Worm (Caenorhabditis elegans) whole organism, L1 larva: Measurements from ENCODE around the gene fbxa-182.

ENCODE experiments used
- C16A3.4 ChIP-seq: fragments of 150-350 bp; optimal IDR thresholded peaks from 2 replicates; lab custom pipeline; 2014; ENCODE audit warnings: missing biosample characterization, missing genetic modification characterization
- F16B12.6 ChIP-seq: fragments of 150-350 bp; optimal IDR thresholded peaks from 2 replicates; lab custom pipeline; 2014; ENCODE audit warnings: missing biosample characterization, missing genetic modification characterization
- Y116A8C.19 ChIP-seq: sonication (generic microtip); optimal IDR thresholded peaks from 2 replicates; lab custom pipeline; 2016; ENCODE audit warnings: missing compliant biosample characterization, missing genetic modification characterization, borderline replicate concordance
- aha-1 ChIP-seq: fragments of 150-350 bp; optimal IDR thresholded peaks from 2 replicates; lab custom pipeline; 2014; ENCODE audit warnings: missing biosample characterization, missing genetic modification characterization
- aly-2 ChIP-seq: fragments of 150-350 bp; optimal IDR thresholded peaks from 2 replicates; lab custom pipeline; 2014; ENCODE audit warnings: missing biosample characterization, missing genetic modification characterization
- ama-1 ChIP-seq: fragments of 150-350 bp; optimal IDR thresholded peaks from 2 replicates; lab custom pipeline; 2014
- blmp-1 ChIP-seq: fragments of 150-350 bp; optimal IDR thresholded peaks from 2 replicates; lab custom pipeline; 2014; ENCODE audit warnings: missing biosample characterization, missing genetic modification characterization
- ceh-63 ChIP-seq: fragments of 200-800 bp; sonication (Bioruptor generic); optimal IDR thresholded peaks from 2 replicates; lab custom pipeline; 2018; ENCODE audit warnings: mild to moderate bottlenecking, missing genetic modification characterization, missing compliant biosample characterization
- ceh-90 ChIP-seq: sonication (generic microtip); optimal IDR thresholded peaks from 2 replicates; lab custom pipeline; 2016; ENCODE audit warnings: missing genetic modification characterization, missing compliant biosample characterization
- ces-1 ChIP-seq: fragments of 150-350 bp; optimal IDR thresholded peaks from 2 replicates; lab custom pipeline; 2014; ENCODE audit warnings: missing biosample characterization, missing genetic modification reagents, missing genetic modification characterization
- dpl-1 ChIP-seq, 3 experiments: fragments of 150-350 bp in 2 of 3; sonication (generic microtip) in 1 of 3; optimal IDR thresholded peaks; 2 replicates each; lab custom pipeline; 2014 to 2017; ENCODE audit warnings: missing biosample characterization in 3 of 3, missing genetic modification characterization in 3 of 3, missing genetic modification reagents in 3 of 3
- dsc-1 ChIP-seq: sonication (generic microtip); optimal IDR thresholded peaks from 2 replicates; lab custom pipeline; 2016; ENCODE audit warnings: mild to moderate bottlenecking, missing genetic modification characterization, missing compliant biosample characterization
- efl-1 ChIP-seq, 4 experiments: fragments of 150-350 bp; optimal IDR thresholded peaks in 3 of 4; peaks in 1 of 4; 1 replicate in 1 of 4; 2 replicates in 3 of 4; lab custom pipeline; 2014; ENCODE audit warnings: missing biosample characterization in 2 of 4, missing genetic modification characterization in 2 of 4, missing genetic modification reagents in 2 of 4
- elt-2 ChIP-seq: sonication (generic microtip); optimal IDR thresholded peaks from 2 replicates; lab custom pipeline; 2016; ENCODE audit warnings: missing genetic modification characterization, mild to moderate bottlenecking, inconsistent platforms, missing compliant biosample characterization, missing genetic modification reagents
- elt-3 ChIP-seq, 6 experiments: fragments of 150-350 bp in 1 of 6; sonication (generic microtip); optimal IDR thresholded peaks; 2 replicates each; lab custom pipeline; 2017 to 2018; ENCODE audit warnings: missing biosample characterization in 6 of 6, missing genetic modification characterization in 6 of 6, inconsistent platforms in 1 of 6
- ets-5 ChIP-seq: fragments of 200-800 bp; sonication (Bioruptor generic); IDR thresholded peaks from 2 replicates; pipeline ENCODE4 v1.3.6; 2022; ENCODE audit warnings: missing genetic modification characterization, missing compliant biosample characterization
- fkh-4 ChIP-seq: sonication (generic microtip); optimal IDR thresholded peaks from 2 replicates; lab custom pipeline; 2016; ENCODE audit warnings: missing compliant biosample characterization, missing genetic modification characterization, borderline replicate concordance
- fkh-8 ChIP-seq: sonication (generic microtip); optimal IDR thresholded peaks from 2 replicates; lab custom pipeline; 2016; ENCODE audit warnings: mild to moderate bottlenecking, missing genetic modification characterization, missing compliant biosample characterization
- grh-1 ChIP-seq: fragments of 200-800 bp; sonication (Bioruptor generic); IDR thresholded peaks from 2 replicates; pipeline ENCODE4 v1.3.6; 2022; ENCODE audit warnings: missing genetic modification reagents, missing genetic modification characterization, missing compliant biosample characterization
- irx-1 ChIP-seq: sonication (generic microtip); optimal IDR thresholded peaks from 2 replicates; lab custom pipeline; 2016; ENCODE audit warnings: missing genetic modification characterization, missing compliant biosample characterization
- jun-1 ChIP-seq: fragments of 150-350 bp; optimal IDR thresholded peaks from 2 replicates; lab custom pipeline; 2014; ENCODE audit warnings: missing biosample characterization, missing genetic modification reagents, missing genetic modification characterization
- lin-13 ChIP-seq: fragments of 150-350 bp; optimal IDR thresholded peaks from 2 replicates; lab custom pipeline; 2014; ENCODE audit warnings: missing biosample characterization, missing genetic modification reagents, missing genetic modification characterization
- lin-14 ChIP-seq: fragments of 200-800 bp; sonication (Bioruptor generic); optimal IDR thresholded peaks from 2 replicates; lab custom pipeline; 2018; ENCODE audit warnings: mild to moderate bottlenecking, missing genetic modification characterization, moderate library complexity, missing compliant biosample characterization
- lin-15B ChIP-seq: fragments of 150-350 bp; sonication (generic microtip); optimal IDR thresholded peaks from 3 replicates; lab custom pipeline; 2014; ENCODE audit warnings: missing biosample characterization, missing genetic modification characterization
- mdl-1 ChIP-seq, 2 experiments: fragments of 150-350 bp; optimal IDR thresholded peaks; 2 replicates each; lab custom pipeline; 2014 to 2017; ENCODE audit warnings: missing biosample characterization in 2 of 2, missing genetic modification characterization in 2 of 2, inconsistent platforms in 1 of 2
- mef-2 ChIP-seq: fragments of 150-350 bp; optimal IDR thresholded peaks from 2 replicates; lab custom pipeline; 2014; ENCODE audit warnings: missing biosample characterization, missing genetic modification characterization
- nhr-12 ChIP-seq: sonication (generic microtip); optimal IDR thresholded peaks from 2 replicates; lab custom pipeline; 2017; ENCODE audit warnings: missing biosample characterization, missing genetic modification characterization
- nhr-19 ChIP-seq: fragments of 200-800 bp; sonication (Bioruptor generic); conservative IDR thresholded peaks from 2 replicates; pipeline ENCODE4 v1.3.6; 2022; ENCODE audit warnings: missing genetic modification characterization, missing compliant biosample characterization
- nhr-237 ChIP-seq: fragments of 150-350 bp; optimal IDR thresholded peaks from 2 replicates; lab custom pipeline; 2014; ENCODE audit warnings: missing biosample characterization, missing genetic modification characterization
- nhr-76 ChIP-seq: sonication (generic microtip); optimal IDR thresholded peaks from 2 replicates; lab custom pipeline; 2017; ENCODE audit warnings: missing biosample characterization, missing genetic modification characterization
- nhr-77 ChIP-seq: fragments of 150-350 bp; optimal IDR thresholded peaks from 2 replicates; lab custom pipeline; 2014; ENCODE audit warnings: missing biosample characterization, missing genetic modification characterization
- nhr-84 ChIP-seq: sonication (generic microtip); optimal IDR thresholded peaks from 2 replicates; lab custom pipeline; 2017; ENCODE audit warnings: missing biosample characterization, missing genetic modification characterization
- nhr-90 ChIP-seq: sonication (generic microtip); optimal IDR thresholded peaks from 2 replicates; lab custom pipeline; 2016; ENCODE audit warnings: mild to moderate bottlenecking, missing genetic modification characterization, missing compliant biosample characterization; ENCODE audit not compliant: poor library complexity
- pqm-1 ChIP-seq: sonication (generic microtip); optimal IDR thresholded peaks from 3 replicates; lab custom pipeline; 2017; ENCODE audit warnings: missing biosample characterization, missing genetic modification characterization
- rnt-1 ChIP-seq: sonication (generic microtip); optimal IDR thresholded peaks from 2 replicates; lab custom pipeline; 2016; ENCODE audit warnings: mild to moderate bottlenecking, missing genetic modification characterization, moderate library complexity, missing compliant biosample characterization
- snu-23 ChIP-seq: sonication (generic microtip); optimal IDR thresholded peaks from 2 replicates; lab custom pipeline; 2016; ENCODE audit warnings: missing genetic modification characterization, missing compliant biosample characterization
- sptf-1 ChIP-seq: fragments of 150-350 bp; optimal IDR thresholded peaks from 2 replicates; lab custom pipeline; 2014; ENCODE audit warnings: missing biosample characterization, missing genetic modification characterization
- swsn-7 ChIP-seq: sonication (generic microtip); optimal IDR thresholded peaks from 2 replicates; lab custom pipeline; 2016; ENCODE audit warnings: missing genetic modification characterization, missing compliant biosample characterization
- tlp-1 ChIP-seq: fragments of 150-350 bp; optimal IDR thresholded peaks from 2 replicates; lab custom pipeline; 2014; ENCODE audit warnings: missing biosample characterization, missing genetic modification characterization
- unc-98 ChIP-seq: fragments of 200-800 bp; sonication (Bioruptor generic); IDR thresholded peaks from 2 replicates; pipeline ENCODE4 v1.3.6; 2022; ENCODE audit warnings: missing genetic modification characterization, missing compliant biosample characterization
- zip-4 ChIP-seq: fragments of 200-800 bp; sonication (Bioruptor generic); optimal IDR thresholded peaks from 2 replicates; lab custom pipeline; 2018; ENCODE audit warnings: mild to moderate bottlenecking, missing genetic modification characterization, moderate library complexity, missing compliant biosample characterization
- ztf-4 ChIP-seq: fragments of 150-350 bp; optimal IDR thresholded peaks from 2 replicates; lab custom pipeline; 2014; ENCODE audit warnings: missing biosample characterization, missing genetic modification characterization

Gene fbxa-182

DNA sequence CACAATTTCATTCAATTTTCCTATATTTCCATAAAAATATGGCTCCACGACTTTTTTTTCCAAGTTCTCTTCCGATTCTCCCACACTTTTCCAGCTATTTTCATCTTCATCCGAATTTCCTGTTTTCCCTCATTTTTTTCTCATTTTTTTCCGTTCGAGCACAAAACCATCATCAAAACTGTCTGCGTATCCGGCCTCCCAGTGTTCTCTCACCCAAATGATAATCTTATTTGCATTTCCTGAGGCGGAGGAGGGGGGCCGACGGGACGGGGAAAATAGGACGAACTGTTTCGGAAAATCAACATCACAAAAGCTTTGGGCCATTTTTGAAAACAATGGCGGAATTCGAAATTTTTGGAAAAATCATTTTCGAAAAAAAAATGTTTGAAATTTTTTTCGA is 27.8 kb upstream of the fbxa-182 start:
- no peak for TF ChIP-seq unc-98 (GFP tag; lab: Robert Waterston, UW)
- TF ChIP-seq fkh-8: no peak
- TF ChIP-seq irx-1 (tag; lab: Kevin White, UChicago): no peak
- no peak for TF ChIP-seq swsn-7 (tag; lab: Kevin White, UChicago)
- no peak for TF ChIP-seq ets-5
- no peak for TF ChIP-seq mdl-1 (tag; optimal IDR thresholded peaks at IDR 0.05; lab: Kevin White, UChicago)
- TF ChIP-seq F16B12.6 (tag; lab: Kevin White, UChicago): no peak
- no peak for TF ChIP-seq jun-1 (tag; lab: Kevin White, UChicago)
- TF ChIP-seq mef-2: no peak
- no peak for TF ChIP-seq blmp-1 (tag; lab: Kevin White, UChicago)
- no peak for TF ChIP-seq nhr-76
- TF ChIP-seq ceh-90 (tag; lab: Kevin White, UChicago): no peak
- no peak for TF ChIP-seq nhr-19 (GFP tag; lab: Robert Waterston, UW)
- TF ChIP-seq rnt-1 (tag; lab: Kevin White, UChicago): no peak
- no peak for TF ChIP-seq tlp-1 (tag; lab: Kevin White, UChicago)
- TF ChIP-seq ztf-4: no peak
- TF ChIP-seq snu-23 (GFP tag; lab: Kevin White, UChicago): no peak
- no peak for TF ChIP-seq nhr-12

DNA sequence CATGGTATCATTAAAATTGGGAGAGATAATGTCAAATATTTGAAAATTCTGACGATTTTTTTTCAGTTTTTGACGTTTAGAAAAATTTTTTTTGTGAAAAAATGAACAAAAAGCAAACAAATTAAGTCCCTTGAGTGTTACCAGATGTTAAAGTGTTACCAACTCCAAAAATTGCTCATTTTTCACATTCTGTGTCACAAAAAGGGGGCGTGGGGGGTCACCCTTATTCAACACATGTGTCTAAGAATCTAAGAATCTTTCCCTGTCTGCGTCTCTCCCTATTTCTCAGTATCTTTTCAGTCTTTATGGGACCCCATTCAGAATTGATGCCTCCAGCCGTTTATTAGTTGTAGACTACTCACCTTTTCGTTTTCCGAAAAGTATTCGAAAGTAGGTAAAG is 26.4 kb upstream of the fbxa-182 start:
- TF ChIP-seq fkh-4 (tag; lab: Kevin White, UChicago) (peak; percentile 74), ces-1 (GFP tag; lab: Kevin White, UChicago) (no peak), dsc-1 (tag; lab: Kevin White, UChicago) (peak; percentile 91), efl-1 (optimal IDR thresholded peaks at IDR 0.05; lab: Kevin White, UChicago) (no peak), efl-1 (GFP tag; optimal IDR thresholded peaks at IDR 0.05 in 1 of 2; lab: Kevin White, UChicago) (peak in 1 of 2 experiments; percentile 9), ceh-63 (GFP tag; lab: Kevin White, UChicago) (no peak)

DNA sequence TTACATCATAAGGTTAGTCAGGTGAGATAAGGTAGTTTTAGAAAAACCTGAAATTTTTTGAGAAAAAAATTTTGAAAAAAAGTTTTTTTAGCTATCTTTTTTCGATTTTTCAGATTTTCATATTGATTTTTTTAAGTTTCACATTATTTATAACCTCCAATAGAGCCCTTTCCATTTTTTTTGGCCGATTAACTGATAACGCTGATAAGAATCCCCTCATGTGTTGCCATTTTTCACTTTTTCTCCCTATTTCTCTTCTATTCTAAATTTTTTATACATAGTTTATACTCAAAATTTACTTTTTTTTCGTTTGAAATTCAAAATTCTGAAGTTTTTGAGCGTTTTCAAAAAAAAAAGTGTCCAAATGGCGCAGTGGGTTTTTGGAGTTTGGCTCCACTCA is 25.6 kb upstream of the fbxa-182 start:
- TF ChIP-seq ceh-63 (GFP tag; lab: Kevin White, UChicago): no peak
- no peak for TF ChIP-seq aha-1 (tag; lab: Kevin White, UChicago)
- TF ChIP-seq sptf-1 (tag; lab: Kevin White, UChicago): no peak
- TF ChIP-seq elt-2 (tag; lab: Kevin White, UChicago): peak; percentile 62
- TF ChIP-seq nhr-90 (tag; lab: Kevin White, UChicago): no peak

DNA sequence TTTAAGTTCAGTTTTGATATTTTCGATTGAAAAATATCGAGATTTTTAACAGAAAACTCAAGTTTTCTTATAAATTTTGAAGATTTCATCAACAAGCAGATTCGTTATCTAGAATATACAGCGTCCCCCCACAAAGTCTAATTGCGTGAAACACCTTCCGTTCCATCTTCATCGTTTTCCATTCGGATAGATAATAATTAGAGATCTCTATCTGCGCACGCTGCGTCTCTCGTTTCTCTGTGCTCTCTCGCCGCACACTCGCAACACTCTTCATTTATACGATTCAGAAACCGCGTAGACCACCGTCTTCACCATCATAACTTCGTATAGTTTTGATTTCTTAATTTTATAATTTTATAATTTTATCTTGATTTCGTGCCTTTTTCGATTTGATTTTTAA is 24.2 kb upstream of the fbxa-182 start:
- TF ChIP-seq nhr-77 (tag; lab: Kevin White, UChicago): no peak
- peak; percentile 11 for TF ChIP-seq nhr-90 (tag; lab: Kevin White, UChicago)
- no peak for TF ChIP-seq nhr-19 (GFP tag; lab: Robert Waterston, UW)
- no peak for TF ChIP-seq Y116A8C.19 (tag; lab: Kevin White, UChicago)
- TF ChIP-seq grh-1 (GFP tag; lab: Robert Waterston, UW): no peak
- peak; percentile 67 for TF ChIP-seq blmp-1 (tag; lab: Kevin White, UChicago)
- TF ChIP-seq elt-3 (tag; optimal IDR thresholded peaks at IDR 0.05; lab: Kevin White, UChicago): peak in 1 of 6 experiments; percentile 25
- no peak for TF ChIP-seq lin-13
- no peak for TF ChIP-seq F16B12.6 (tag; lab: Kevin White, UChicago)
- no peak for TF ChIP-seq nhr-12
- TF ChIP-seq nhr-76: no peak
- TF ChIP-seq dsc-1 (tag; lab: Kevin White, UChicago): no peak
- TF ChIP-seq C16A3.4: no peak
- TF ChIP-seq dpl-1 (GFP tag; optimal IDR thresholded peaks at IDR 0.05; lab: Kevin White, UChicago): no peak
- TF ChIP-seq ces-1 (GFP tag; lab: Kevin White, UChicago): no peak
- TF ChIP-seq aly-2 (tag; lab: Kevin White, UChicago): no peak
- no peak for TF ChIP-seq nhr-84
- TF ChIP-seq ama-1 (lab: Kevin White, UChicago): no peak
- TF ChIP-seq pqm-1 (tag; lab: Kevin White, UChicago): no peak
- peak; percentile 42 for TF ChIP-seq rnt-1 (tag; lab: Kevin White, UChicago)
- no peak for TF ChIP-seq lin-15B (tag; lab: Kevin White, UChicago)
- TF ChIP-seq lin-14: peak; percentile 68
- TF ChIP-seq efl-1 (optimal IDR thresholded peaks at IDR 0.05; lab: Kevin White, UChicago): no peak
- no peak for TF ChIP-seq efl-1 (GFP tag; optimal IDR thresholded peaks at IDR 0.05 in 1 of 2; lab: Kevin White, UChicago)
- TF ChIP-seq nhr-237 (tag; lab: Kevin White, UChicago): no peak
- no peak for TF ChIP-seq snu-23 (GFP tag; lab: Kevin White, UChicago)
- TF ChIP-seq zip-4 (GFP tag; lab: Kevin White, UChicago): no peak
- TF ChIP-seq, all 84 proteins: peak for 5
